Worm (Caenorhabditis elegans): ENCODE data around the gene acp-6.

- TF ChIP-seq tbx-11 (GFP tag; IDR thresholded peaks at IDR 0.05) (no peak), ceh-36 (tag; optimal IDR thresholded peaks at IDR 0.05) (no peak), hmg-4 (GFP tag; optimal IDR thresholded peaks at IDR 0.05) (no peak), hmbx-1 (tag; optimal IDR thresholded peaks at IDR 0.05) (no peak), ama-1 (optimal IDR thresholded peaks at IDR 0.05) (no peak)
These were observed 34.7 kb upstream of the acp-6 start for ce11 chrIV:6460596-6460995.
